Worm (Caenorhabditis elegans) whole organism, L1 larva: ENCODE measurements around the gene tmem-184.

Experiments used
- C16A3.4 ChIP-seq: fragments of 150-350 bp; optimal IDR thresholded peaks from 2 replicates; lab custom pipeline; 2014; ENCODE audit warnings: missing biosample characterization, missing genetic modification characterization
- aly-2 ChIP-seq: fragments of 150-350 bp; optimal IDR thresholded peaks from 2 replicates; lab custom pipeline; 2014; ENCODE audit warnings: missing biosample characterization, missing genetic modification characterization
- ceh-82 ChIP-seq, 3 experiments: fragments of 150-350 bp in 1 of 3; sonication (generic microtip) in 2 of 3; optimal IDR thresholded peaks; 2 replicates each; lab custom pipeline; 2014 to 2017; ENCODE audit warnings: missing biosample characterization in 3 of 3, missing genetic modification characterization in 3 of 3
- ceh-88 ChIP-seq: fragments of 200-800 bp; sonication (Bioruptor generic); IDR thresholded peaks from 2 replicates; pipeline ENCODE4 v1.3.6; 2022; ENCODE audit warnings: missing genetic modification characterization, missing compliant biosample characterization
- ceh-90 ChIP-seq: sonication (generic microtip); optimal IDR thresholded peaks from 2 replicates; lab custom pipeline; 2016; ENCODE audit warnings: missing genetic modification characterization, missing compliant biosample characterization
- ces-1 ChIP-seq: fragments of 150-350 bp; optimal IDR thresholded peaks from 2 replicates; lab custom pipeline; 2014; ENCODE audit warnings: missing biosample characterization, missing genetic modification reagents, missing genetic modification characterization
- dpl-1 ChIP-seq, 3 experiments: fragments of 150-350 bp in 2 of 3; sonication (generic microtip) in 1 of 3; optimal IDR thresholded peaks; 2 replicates each; lab custom pipeline; 2014 to 2017; ENCODE audit warnings: missing biosample characterization in 3 of 3, missing genetic modification characterization in 3 of 3, missing genetic modification reagents in 3 of 3
- efl-1 ChIP-seq, 4 experiments: fragments of 150-350 bp; optimal IDR thresholded peaks in 3 of 4; peaks in 1 of 4; 1 replicate in 1 of 4; 2 replicates in 3 of 4; lab custom pipeline; 2014; ENCODE audit warnings: missing biosample characterization in 2 of 4, missing genetic modification characterization in 2 of 4, missing genetic modification reagents in 2 of 4
- efl-3 ChIP-seq: fragments of 200-800 bp; sonication (Bioruptor generic); optimal IDR thresholded peaks from 2 replicates; lab custom pipeline; 2018; ENCODE audit warnings: mild to moderate bottlenecking, missing genetic modification characterization, missing compliant biosample characterization
- egl-13 ChIP-seq: sonication (generic microtip); optimal IDR thresholded peaks from 2 replicates; lab custom pipeline; 2016; ENCODE audit warnings: missing genotype, missing genetic modification reagents, missing genetic modification characterization, missing compliant biosample characterization
- fkh-8 ChIP-seq: sonication (generic microtip); optimal IDR thresholded peaks from 2 replicates; lab custom pipeline; 2016; ENCODE audit warnings: mild to moderate bottlenecking, missing genetic modification characterization, missing compliant biosample characterization
- fos-1 ChIP-seq: fragments of 150-350 bp; optimal IDR thresholded peaks from 2 replicates; lab custom pipeline; 2014; ENCODE audit warnings: missing biosample characterization, missing genetic modification characterization
- isw-1 ChIP-seq: fragments of 200-800 bp; sonication (Bioruptor generic); IDR thresholded peaks from 2 replicates; pipeline ENCODE4 v1.3.6; 2022; ENCODE audit warnings: missing genetic modification characterization, missing compliant biosample characterization
- jun-1 ChIP-seq: fragments of 150-350 bp; optimal IDR thresholded peaks from 2 replicates; lab custom pipeline; 2014; ENCODE audit warnings: missing biosample characterization, missing genetic modification reagents, missing genetic modification characterization
- lir-3 ChIP-seq: sonication (generic microtip); optimal IDR thresholded peaks from 2 replicates; lab custom pipeline; 2016; ENCODE audit warnings: mild to moderate bottlenecking, missing genetic modification characterization, moderate library complexity, missing compliant biosample characterization; ENCODE audit not compliant: poor library complexity
- lsy-2 ChIP-seq, 2 experiments: fragments of 150-350 bp; optimal IDR thresholded peaks; 2 replicates each; lab custom pipeline; 2014; ENCODE audit warnings: missing biosample characterization in 2 of 2, missing genetic modification characterization in 2 of 2
- mab-9 ChIP-seq: fragments of 200-800 bp; sonication (Bioruptor generic); IDR thresholded peaks from 2 replicates; pipeline ENCODE4 v1.3.6; 2022; ENCODE audit warnings: missing genetic modification reagents, missing genetic modification characterization, missing compliant biosample characterization
- mef-2 ChIP-seq: fragments of 150-350 bp; optimal IDR thresholded peaks from 2 replicates; lab custom pipeline; 2014; ENCODE audit warnings: missing biosample characterization, missing genetic modification characterization
- mep-1 ChIP-seq: fragments of 150-350 bp; optimal IDR thresholded peaks from 2 replicates; lab custom pipeline; 2014; ENCODE audit warnings: missing biosample characterization, missing genetic modification characterization
- nhr-19 ChIP-seq: fragments of 200-800 bp; sonication (Bioruptor generic); conservative IDR thresholded peaks from 2 replicates; pipeline ENCODE4 v1.3.6; 2022; ENCODE audit warnings: missing genetic modification characterization, missing compliant biosample characterization
- nhr-47 ChIP-seq: sonication (generic microtip); optimal IDR thresholded peaks from 2 replicates; lab custom pipeline; 2016; ENCODE audit warnings: mild to moderate bottlenecking, missing genetic modification characterization, moderate library complexity, missing compliant biosample characterization
- nhr-71 ChIP-seq: sonication (generic microtip); optimal IDR thresholded peaks from 2 replicates; lab custom pipeline; 2016; ENCODE audit warnings: mild to moderate bottlenecking, missing genetic modification characterization, moderate library complexity, missing compliant biosample characterization
- nhr-76 ChIP-seq: sonication (generic microtip); optimal IDR thresholded peaks from 2 replicates; lab custom pipeline; 2017; ENCODE audit warnings: missing biosample characterization, missing genetic modification characterization
- nhr-84 ChIP-seq: sonication (generic microtip); optimal IDR thresholded peaks from 2 replicates; lab custom pipeline; 2017; ENCODE audit warnings: missing biosample characterization, missing genetic modification characterization
- rnt-1 ChIP-seq: sonication (generic microtip); optimal IDR thresholded peaks from 2 replicates; lab custom pipeline; 2016; ENCODE audit warnings: mild to moderate bottlenecking, missing genetic modification characterization, moderate library complexity, missing compliant biosample characterization
- skn-1 ChIP-seq: fragments of 150-350 bp; optimal IDR thresholded peaks from 2 replicates; lab custom pipeline; 2014; ENCODE audit warnings: missing biosample characterization, missing genetic modification characterization
- snpc-4 ChIP-seq: fragments of 150-350 bp; optimal IDR thresholded peaks from 2 replicates; lab custom pipeline; 2014; ENCODE audit warnings: missing biosample characterization, missing genetic modification characterization
- snu-23 ChIP-seq: sonication (generic microtip); optimal IDR thresholded peaks from 2 replicates; lab custom pipeline; 2016; ENCODE audit warnings: missing genetic modification characterization, missing compliant biosample characterization
- sox-4 ChIP-seq: sonication (generic microtip); optimal IDR thresholded peaks from 2 replicates; lab custom pipeline; 2016; ENCODE audit warnings: missing genetic modification characterization, missing compliant biosample characterization
- sptf-1 ChIP-seq: fragments of 150-350 bp; optimal IDR thresholded peaks from 2 replicates; lab custom pipeline; 2014; ENCODE audit warnings: missing biosample characterization, missing genetic modification characterization
- vab-15 ChIP-seq: sonication (generic microtip); optimal IDR thresholded peaks from 2 replicates; lab custom pipeline; 2017; ENCODE audit warnings: missing genotype, mild to moderate bottlenecking, missing genetic modification characterization, missing compliant biosample characterization
- xbp-1 ChIP-seq: sonication (generic microtip); optimal IDR thresholded peaks from 2 replicates; lab custom pipeline; 2016; ENCODE audit warnings: missing genetic modification characterization, missing compliant biosample characterization
- zip-4 ChIP-seq: fragments of 200-800 bp; sonication (Bioruptor generic); optimal IDR thresholded peaks from 2 replicates; lab custom pipeline; 2018; ENCODE audit warnings: mild to moderate bottlenecking, missing genetic modification characterization, moderate library complexity, missing compliant biosample characterization
- ztf-4 ChIP-seq: fragments of 150-350 bp; optimal IDR thresholded peaks from 2 replicates; lab custom pipeline; 2014; ENCODE audit warnings: missing biosample characterization, missing genetic modification characterization

Gene tmem-184

ce11 chrX:14684406-14684927 lies 22.2 kb downstream of the tmem-184 start, which contains the start of gene csq-1 (continued):
- TF ChIP-seq mab-9 (no peak), zip-4 (GFP tag; lab: Kevin White, UChicago) (no peak), nhr-19 (GFP tag; lab: Robert Waterston, UW) (peak; percentile 30), efl-3 (no peak), lsy-2 (tag; optimal IDR thresholded peaks at IDR 0.05; lab: Kevin White, UChicago) (no peak), sox-4 (tag; lab: Kevin White, UChicago) (no peak), rnt-1 (tag; lab: Kevin White, UChicago) (peak; percentile 59), vab-15 (tag; lab: Kevin White, UChicago) (no peak)
- TF ChIP-seq, all 84 proteins: peak for 8

ce11 chrX:14680474-14680873 lies 26.2 kb downstream of the tmem-184 start:
- no peak for TF ChIP-seq skn-1 (tag; lab: Kevin White, UChicago)
- no peak for TF ChIP-seq dpl-1 (GFP tag; optimal IDR thresholded peaks at IDR 0.05; lab: Kevin White, UChicago)
- TF ChIP-seq isw-1 = no peak
- TF ChIP-seq C16A3.4 (tag; lab: Kevin White, UChicago) = no peak
- TF ChIP-seq lir-3 (tag; lab: Kevin White, UChicago) = no peak
- TF ChIP-seq rnt-1 (tag; lab: Kevin White, UChicago) = peak; percentile 10
- no peak for TF ChIP-seq sptf-1 (tag; lab: Kevin White, UChicago)
- no peak for TF ChIP-seq efl-1 (optimal IDR thresholded peaks at IDR 0.05; lab: Kevin White, UChicago)
- TF ChIP-seq efl-1 (GFP tag; optimal IDR thresholded peaks at IDR 0.05 in 1 of 2; lab: Kevin White, UChicago) = peak in 1 of 2 experiments; percentile 6
- TF ChIP-seq aly-2 = no peak
- no peak for TF ChIP-seq nhr-84
- TF ChIP-seq snpc-4 = peak; percentile 84

- TF ChIP-seq fkh-8 (tag; lab: Kevin White, UChicago) (no peak), ceh-90 (tag; lab: Kevin White, UChicago) (no peak), xbp-1 (tag; lab: Kevin White, UChicago) (no peak), ceh-88 (no peak), ces-1 (GFP tag; lab: Kevin White, UChicago) (no peak), ceh-82 (tag; optimal IDR thresholded peaks at IDR 0.05; lab: Kevin White, UChicago) (no peak), isw-1 (no peak), mep-1 (tag; lab: Kevin White, UChicago) (no peak), fos-1 (tag; lab: Kevin White, UChicago) (no peak), lir-3 (tag; lab: Kevin White, UChicago) (no peak), ztf-4 (no peak), mef-2 (tag; lab: Kevin White, UChicago) (no peak), skn-1 (tag; lab: Kevin White, UChicago) (no peak), sox-4 (tag; lab: Kevin White, UChicago) (no peak), egl-13 (tag; lab: Kevin White, UChicago) (no peak), jun-1 (tag; lab: Kevin White, UChicago) (no peak), nhr-76 (no peak), nhr-47 (tag; lab: Kevin White, UChicago) (no peak), zip-4 (GFP tag; lab: Kevin White, UChicago) (no peak), sptf-1 (tag; lab: Kevin White, UChicago) (no peak)
Measured at ce11 chrX:14678983-14679382, 27.7 kb downstream of the tmem-184 start.

ce11 chrX:14674028-14674427 lies 32.6 kb downstream of the tmem-184 start, which contains the start of gene slt-1:
Gene slt-1, plus strand, starts transcription at chrX:14674328.
- no peak for TF ChIP-seq mep-1 (tag; lab: Kevin White, UChicago)
- no peak for TF ChIP-seq ces-1 (GFP tag; lab: Kevin White, UChicago)
- TF ChIP-seq snu-23 (GFP tag; lab: Kevin White, UChicago) = peak; percentile 1
- TF ChIP-seq nhr-71 (tag; lab: Kevin White, UChicago) = peak; percentile 27
- TF ChIP-seq, all 84 proteins: peak for 2
